Worm (Caenorhabditis elegans): Measurements from ENCODE around the gene F55C10.5.
"Not testable (repeated sequence)": the region's sequence is repeated elsewhere in the genome, so short reads cannot be mapped to it uniquely, and the experiment has no call there.

DNA sequence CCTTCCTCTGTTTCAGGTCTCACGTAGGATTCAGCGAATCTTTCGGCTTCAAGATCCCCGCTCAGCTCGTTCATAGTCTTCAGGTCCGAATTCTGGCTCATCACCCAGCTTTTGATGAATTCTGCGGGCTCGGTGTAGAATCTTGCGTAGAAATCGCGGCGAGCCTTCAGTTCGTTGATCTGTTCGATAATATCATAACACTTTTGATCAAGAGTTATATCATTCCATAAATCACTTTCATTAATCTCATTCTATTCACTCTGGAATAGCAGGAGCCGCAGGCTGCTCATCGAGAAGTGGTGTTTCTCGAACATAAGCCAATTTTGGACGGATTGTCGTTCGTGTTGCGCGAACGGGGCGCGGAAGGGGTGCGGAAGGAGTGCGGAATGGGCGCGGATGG, 12.1 kb downstream of the F55C10.5 start, which contains the start of gene K03B8.4:
- TF ChIP-seq ama-1 (optimal IDR thresholded peaks at IDR 0.05); nhr-28 (tag; optimal IDR thresholded peaks at IDR 0.05); elt-3 (tag; optimal IDR thresholded peaks at IDR 0.05); nhr-11 (tag; optimal IDR thresholded peaks at IDR 0.05); nhr-23 (tag; optimal IDR thresholded peaks at IDR 0.05); aly-2 (tag; optimal IDR thresholded peaks at IDR 0.05); sea-2 (GFP tag; optimal IDR thresholded peaks at IDR 0.05); nfya-1 (tag; optimal IDR thresholded peaks at IDR 0.05; ENCODE audit: insufficient read depth); ceh-9 (tag; optimal IDR thresholded peaks at IDR 0.05); unc-62 (GFP tag; optimal IDR thresholded peaks at IDR 0.05); jun-1 (tag; optimal IDR thresholded peaks at IDR 0.05); ceh-28 (tag; optimal IDR thresholded peaks at IDR 0.05): not testable (repeated sequence)
